Fruit fly (Drosophila melanogaster) whole organism, embryonic: ENCODE results near the gene Kmn2.

Experiments
- B-H2 ChIP-seq: fragments of 200-800 bp; sonication (Bioruptor generic); optimal IDR thresholded peaks from 2 replicates; lab custom pipeline; 2018; ENCODE audit warnings: missing biosample characterization, mild to moderate bottlenecking, missing genetic modification characterization
- CG10147 ChIP-seq: fragments of 200-800 bp; sonication (Bioruptor generic); optimal IDR thresholded peaks from 2 replicates; lab custom pipeline; 2019; ENCODE audit warnings: missing biosample characterization, mild to moderate bottlenecking, missing genetic modification characterization, moderate library complexity
- CG10321 ChIP-seq: fragments of 200-800 bp; sonication (Bioruptor generic); IDR thresholded peaks from 2 replicates; pipeline ENCODE4 v1.3.6; 2022; ENCODE audit warnings: missing biosample characterization, missing genetic modification characterization
- CG10959 ChIP-seq: fragments of 200-800 bp; sonication (Bioruptor generic); IDR thresholded peaks from 2 replicates; pipeline ENCODE4 v1.3.6; 2022; ENCODE audit warnings: missing biosample characterization, missing genetic modification characterization
- CG13424 ChIP-seq: fragments of 200-800 bp; sonication (Bioruptor generic); optimal IDR thresholded peaks from 2 replicates; lab custom pipeline; 2019; ENCODE audit warnings: missing biosample characterization, mild to moderate bottlenecking, missing genetic modification characterization, moderate library complexity
- CG17802 ChIP-seq: fragments of 200-800 bp; sonication (Bioruptor generic); optimal IDR thresholded peaks from 2 replicates; lab custom pipeline; 2018; ENCODE audit warnings: missing biosample characterization, mild to moderate bottlenecking, missing genetic modification characterization, moderate library complexity
- CG2199 ChIP-seq: fragments of 200-800 bp; sonication (Bioruptor generic); IDR thresholded peaks from 3 replicates; pipeline ENCODE4 v1.3.6; 2022; ENCODE audit warnings: missing biosample characterization, missing genetic modification characterization
- CG2678 ChIP-seq: fragments of 200-800 bp; sonication (Bioruptor generic); optimal IDR thresholded peaks from 3 replicates; lab custom pipeline; 2019; ENCODE audit warnings: missing biosample characterization, mild to moderate bottlenecking, missing genetic modification characterization, moderate library complexity
- CG31388 ChIP-seq: fragments of 200-800 bp; sonication (Bioruptor generic); optimal IDR thresholded peaks from 2 replicates; lab custom pipeline; 2016; ENCODE audit warnings: missing biosample characterization, missing genetic modification characterization
- CG42726 ChIP-seq: fragments of 200-800 bp; sonication (Bioruptor generic); IDR thresholded peaks from 2 replicates; pipeline ENCODE4 v1.3.6; 2022; ENCODE audit warnings: missing biosample characterization, missing genetic modification characterization; ENCODE audit not compliant: partially characterized antibody
- CG4404 ChIP-seq: fragments of 200-800 bp; sonication (Bioruptor generic); IDR thresholded peaks from 2 replicates; pipeline ENCODE4 v1.3.6; 2022; ENCODE audit warnings: missing biosample characterization, missing genetic modification characterization
- CG6683 ChIP-seq: fragments of 200-800 bp; sonication (Bioruptor generic); optimal IDR thresholded peaks from 2 replicates; lab custom pipeline; 2017; ENCODE audit warnings: missing biosample characterization, mild to moderate bottlenecking, missing genetic modification characterization, missing genetic modification reagents
- CG6854 ChIP-seq: fragments of 200-800 bp; sonication (Bioruptor generic); optimal IDR thresholded peaks from 3 replicates; lab custom pipeline; 2017; ENCODE audit warnings: missing biosample characterization, mild to moderate bottlenecking, missing genetic modification characterization
- CG8290 ChIP-seq, 3 experiments: fragments of 200-800 bp; sonication (Bioruptor generic); optimal IDR thresholded peaks; 2 replicates each; lab custom pipeline; 2016 to 2019; ENCODE audit warnings: missing biosample characterization in 3 of 3, missing genetic modification characterization in 3 of 3, mild to moderate bottlenecking in 2 of 3, moderate library complexity in 1 of 3
- CG8388 ChIP-seq: fragments of 200-800 bp; sonication (Bioruptor generic); optimal IDR thresholded peaks from 2 replicates; lab custom pipeline; 2019; ENCODE audit warnings: missing biosample characterization, mild to moderate bottlenecking, missing genetic modification characterization, moderate library complexity
- CG9437 ChIP-seq: fragments of 200-800 bp; sonication (Bioruptor generic); optimal IDR thresholded peaks from 2 replicates; lab custom pipeline; 2018; ENCODE audit warnings: missing biosample characterization, mild to moderate bottlenecking, missing genetic modification characterization
- E2f1 ChIP-seq: fragments of 200-800 bp; sonication (Bioruptor generic); IDR thresholded peaks from 2 replicates; pipeline ENCODE4 v1.3.6; 2022; ENCODE audit warnings: missing biosample characterization, missing genetic modification characterization
- Hr51 ChIP-seq, 2 experiments: fragments of 200-800 bp; sonication (Bioruptor generic); optimal IDR thresholded peaks; 2 replicates in 1 of 2; 3 replicates in 1 of 2; lab custom pipeline; 2016 to 2018; ENCODE audit warnings: missing biosample characterization in 2 of 2, missing genetic modification characterization in 2 of 2, mild to moderate bottlenecking in 1 of 2, moderate library complexity in 1 of 2
- Jarid2 ChIP-seq: fragments of 200-800 bp; sonication (Bioruptor generic); optimal IDR thresholded peaks from 3 replicates; lab custom pipeline; 2017; ENCODE audit warnings: mild to moderate bottlenecking, missing biosample characterization, missing genetic modification reagents, missing genetic modification characterization
- Med ChIP-seq: fragments of 200-800 bp; sonication (Bioruptor generic); peaks from one replicate; lab custom pipeline; 2016; ENCODE audit warnings: missing biosample characterization, missing genetic modification characterization, mild to moderate bottlenecking, inconsistent platforms, moderate library complexity
- Mrtf ChIP-seq: fragments of 200-800 bp; sonication (Bioruptor generic); IDR thresholded peaks from 3 replicates; pipeline ENCODE4 v1.3.6; 2022; ENCODE audit warnings: missing biosample characterization, missing genetic modification characterization
- Myb ChIP-seq: fragments of 200-800 bp; sonication (Bioruptor generic); optimal IDR thresholded peaks from 2 replicates; lab custom pipeline; 2016; ENCODE audit warnings: missing biosample characterization, missing genetic modification characterization
- NC2α ChIP-seq: fragments of 200-800 bp; sonication (Bioruptor generic); optimal IDR thresholded peaks from 2 replicates; lab custom pipeline; 2016; ENCODE audit warnings: missing biosample characterization, missing genetic modification characterization
- NC2β ChIP-seq: fragments of 200-800 bp; sonication (Bioruptor generic); optimal IDR thresholded peaks from 2 replicates; lab custom pipeline; 2016; ENCODE audit warnings: missing biosample characterization, missing genetic modification characterization
- Pdp1 ChIP-seq, 2 experiments: fragments of 200-800 bp; sonication (Bioruptor generic); optimal IDR thresholded peaks; 3 replicates each; lab custom pipeline; 2016; ENCODE audit warnings: missing biosample characterization in 2 of 2, missing genetic modification characterization in 2 of 2, mild to moderate bottlenecking in 1 of 2, moderate library complexity in 1 of 2
- Sox100B ChIP-seq: fragments of 200-800 bp; sonication (Bioruptor generic); optimal IDR thresholded peaks from 3 replicates; lab custom pipeline; 2018; ENCODE audit warnings: missing biosample characterization, mild to moderate bottlenecking, missing genetic modification characterization
- Sry-δ ChIP-seq: fragments of 200-800 bp; sonication (Bioruptor generic); optimal IDR thresholded peaks from 2 replicates; lab custom pipeline; 2016; ENCODE audit warnings: missing biosample characterization, missing genetic modification characterization
- Xbp1 ChIP-seq: fragments of 200-800 bp; sonication (Bioruptor generic); optimal IDR thresholded peaks from 3 replicates; lab custom pipeline; 2016; ENCODE audit warnings: missing biosample characterization, mild to moderate bottlenecking, missing genetic modification characterization
- abd-A ChIP-seq: fragments of 200-800 bp; sonication (Bioruptor generic); optimal IDR thresholded peaks from 3 replicates; lab custom pipeline; 2019; ENCODE audit warnings: missing biosample characterization, mild to moderate bottlenecking, missing genetic modification characterization, moderate library complexity
- amos ChIP-seq: fragments of 200-800 bp; sonication (Bioruptor generic); IDR thresholded peaks from 2 replicates; pipeline ENCODE4 v1.3.6; 2022; ENCODE audit warnings: missing biosample characterization, missing genetic modification characterization; ENCODE audit not compliant: partially characterized antibody
- ap ChIP-seq: fragments of 200-800 bp; sonication (Bioruptor generic); IDR thresholded peaks from 2 replicates; pipeline ENCODE4 v1.3.6; 2022; ENCODE audit warnings: missing biosample characterization, missing genetic modification characterization
- ash1 ChIP-seq: fragments of 200-800 bp; sonication (Bioruptor generic); optimal IDR thresholded peaks from 2 replicates; lab custom pipeline; 2018; ENCODE audit warnings: missing biosample characterization, mild to moderate bottlenecking, missing genetic modification characterization
- chn ChIP-seq: fragments of 200-800 bp; sonication (Bioruptor generic); optimal IDR thresholded peaks from 2 replicates; lab custom pipeline; 2016; ENCODE audit warnings: missing biosample characterization, missing genetic modification characterization
- crp ChIP-seq, 2 experiments: fragments of 200-800 bp; sonication (Bioruptor generic); optimal IDR thresholded peaks; 2 replicates in 1 of 2; 3 replicates in 1 of 2; lab custom pipeline; 2017; ENCODE audit warnings: missing biosample characterization in 2 of 2, missing genetic modification characterization in 2 of 2, mild to moderate bottlenecking in 1 of 2, moderate library complexity in 1 of 2
- ewg ChIP-seq: fragments of 200-800 bp; sonication (Bioruptor generic); optimal IDR thresholded peaks from 3 replicates; lab custom pipeline; 2017; ENCODE audit warnings: mild to moderate bottlenecking, missing biosample characterization, missing genetic modification reagents, missing genetic modification characterization
- fd96Cb ChIP-seq: fragments of 200-800 bp; sonication (Bioruptor generic); optimal IDR thresholded peaks from 2 replicates; lab custom pipeline; 2018; ENCODE audit warnings: missing biosample characterization, mild to moderate bottlenecking, missing genetic modification characterization, moderate library complexity
- ftz-f1 ChIP-seq: fragments of 200-800 bp; sonication (Bioruptor generic); optimal IDR thresholded peaks from 2 replicates; lab custom pipeline; 2016; ENCODE audit warnings: missing biosample characterization, missing genetic modification characterization
- gsb ChIP-seq: fragments of 200-800 bp; sonication (Bioruptor generic); IDR thresholded peaks from 2 replicates; pipeline ENCODE4 v1.3.6; 2022; ENCODE audit warnings: missing biosample characterization, missing genetic modification characterization
- jigr1 ChIP-seq: fragments of 200-800 bp; sonication (Bioruptor generic); IDR thresholded peaks from 3 replicates; pipeline ENCODE4 v1.3.6; 2022; ENCODE audit warnings: missing biosample characterization, missing genetic modification characterization
- ken ChIP-seq: fragments of 200-800 bp; sonication (Bioruptor generic); IDR thresholded peaks from 3 replicates; pipeline ENCODE4 v1.3.6; 2022; ENCODE audit warnings: missing biosample characterization, missing genetic modification characterization
- luna ChIP-seq: fragments of 200-800 bp; sonication (Bioruptor generic); optimal IDR thresholded peaks from 2 replicates; lab custom pipeline; 2016; ENCODE audit warnings: missing biosample characterization, missing genetic modification characterization
- nau ChIP-seq: fragments of 200-800 bp; sonication (Bioruptor generic); optimal IDR thresholded peaks from 3 replicates; lab custom pipeline; 2017; ENCODE audit warnings: missing biosample characterization, mild to moderate bottlenecking, missing genetic modification characterization, missing genetic modification reagents
- nmo ChIP-seq: fragments of 200-800 bp; sonication (Bioruptor generic); optimal IDR thresholded peaks from 2 replicates; lab custom pipeline; 2018; ENCODE audit warnings: missing biosample characterization, mild to moderate bottlenecking, missing genetic modification characterization, moderate library complexity
- oc ChIP-seq: fragments of 200-800 bp; sonication (Bioruptor generic); optimal IDR thresholded peaks from 2 replicates; lab custom pipeline; 2018; ENCODE audit warnings: missing biosample characterization, mild to moderate bottlenecking, missing genetic modification characterization, moderate library complexity
- sens ChIP-seq: fragments of 200-800 bp; sonication (Bioruptor generic); peaks from one replicate; lab custom pipeline; 2016; ENCODE audit warnings: missing biosample characterization, missing genetic modification characterization
- sima ChIP-seq: fragments of 200-800 bp; sonication (Bioruptor generic); optimal IDR thresholded peaks from 2 replicates; lab custom pipeline; 2016; ENCODE audit warnings: missing biosample characterization, missing genetic modification characterization
- slbo ChIP-seq: fragments of 200-800 bp; sonication (Bioruptor generic); IDR thresholded peaks from 2 replicates; pipeline ENCODE4 v1.3.6; 2022; ENCODE audit warnings: missing biosample characterization, missing genetic modification characterization
- sob ChIP-seq: fragments of 200-800 bp; sonication (Bioruptor generic); IDR thresholded peaks from 2 replicates; pipeline ENCODE4 v1.3.6; 2022; ENCODE audit warnings: missing biosample characterization, missing genetic modification characterization
- zfh2 ChIP-seq: fragments of 200-800 bp; sonication (Bioruptor generic); optimal IDR thresholded peaks from 2 replicates; lab custom pipeline; 2016; ENCODE audit warnings: missing biosample characterization, missing genetic modification characterization

The Kmn2 gene

DNA sequence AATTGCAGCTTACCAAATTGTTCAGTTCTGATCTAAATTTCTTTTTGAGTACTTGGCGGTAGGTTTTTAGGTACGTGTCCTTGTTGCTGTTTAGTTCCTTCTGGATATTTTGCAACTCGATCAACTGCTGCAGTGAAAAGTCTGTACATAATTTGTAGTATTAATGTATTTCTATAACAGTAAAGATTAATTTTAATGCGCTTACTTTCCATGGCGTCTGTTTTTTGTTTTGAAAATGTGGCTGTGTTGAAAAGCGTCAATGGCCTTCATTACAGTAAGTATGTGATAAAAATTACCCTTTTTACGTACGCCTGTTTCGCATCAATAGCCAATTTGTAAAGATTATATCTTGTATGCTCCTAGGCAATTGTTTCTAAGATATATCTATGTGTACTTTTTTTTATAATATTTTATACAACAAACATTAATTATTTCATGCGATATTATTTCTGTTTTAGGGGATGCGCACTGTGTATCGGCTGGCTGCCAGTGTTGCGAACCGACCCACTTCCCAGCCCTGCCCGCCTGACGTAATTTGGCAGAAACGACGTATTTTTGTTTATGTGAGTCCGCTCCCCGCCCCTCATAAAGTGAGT lies at the start of gene Kmn2, which contains the start of gene CG2698 (continued):
- TF ChIP-seq Sry-δ (GFP tag; lab: Kevin White, UChicago) (peak; percentile 47), Mrtf (GFP tag; lab: Robert Waterston, UW) (peak; percentile 97), luna (no peak), CG8290 (GFP tag; optimal IDR thresholded peaks at IDR 0.05; lab: Kevin White, UChicago) (peak; percentile 95), CG8290 (tag; optimal IDR thresholded peaks at IDR 0.05; lab: Kevin White, UChicago) (peak; percentile 42 to 75), chn (GFP tag; lab: Kevin White, UChicago) (peak; percentile 86), CG10959 (peak; percentile 96), Med (GFP tag; lab: Kevin White, UChicago) (peak; percentile 97), gsb (GFP tag; lab: Robert Waterston, UW) (peak; percentile 93), abd-A (tag; lab: Kevin White, UChicago) (no peak), ken (GFP tag; lab: Robert Waterston, UW) (peak; percentile 97), fd96Cb (tag; lab: Kevin White, UChicago) (peak; percentile 96), CG6683 (GFP tag; lab: Kevin White, UChicago) (peak; percentile 87), sens (GFP tag; lab: Kevin White, UChicago) (peak; percentile 95), sob (GFP tag; lab: Robert Waterston, UW) (peak; percentile 99), Pdp1 (GFP tag; optimal IDR thresholded peaks at IDR 0.05; lab: Kevin White, UChicago) (peak; percentile 93 to 98), oc (tag; lab: Kevin White, UChicago) (peak; percentile 94), ap (peak; percentile 96), NC2α (GFP tag; lab: Kevin White, UChicago) (peak; percentile 44), ash1 (GFP tag; lab: Kevin White, UChicago) (peak; percentile 20), sima (GFP tag; lab: Kevin White, UChicago) (peak; percentile 5), Sox100B (GFP tag; lab: Kevin White, UChicago) (peak; percentile 93), zfh2 (GFP tag; lab: Kevin White, UChicago) (peak; percentile 88), CG9437 (GFP tag; lab: Kevin White, UChicago) (peak; percentile 96), CG2678 (peak; percentile 96), CG4404 (GFP tag; lab: Robert Waterston, UW) (peak; percentile 97), CG42726 (GFP tag; lab: Robert Waterston, UW) (0 out of 2 replicates have a peak, but pooled peaks have one; percentile 27), crp (GFP tag; optimal IDR thresholded peaks at IDR 0.05; lab: Kevin White, UChicago) (peak; percentile 18 to 74), CG8388 (peak; percentile 94), CG6854 (peak; percentile 76), E2f1 (GFP tag; lab: Robert Waterston, UW) (peak; percentile 98), B-H2 (GFP tag; lab: Kevin White, UChicago) (peak; percentile 95), jigr1 (GFP tag; lab: Robert Waterston, UW) (peak; percentile 96), Hr51 (GFP tag; optimal IDR thresholded peaks at IDR 0.05; lab: Kevin White, UChicago) (peak; percentile 80 to 94), Xbp1 (GFP tag; lab: Kevin White, UChicago) (peak; percentile 97), slbo (GFP tag; lab: Robert Waterston, UW) (peak; percentile 99), CG31388 (GFP tag; lab: Kevin White, UChicago) (peak; percentile 90), ftz-f1 (GFP tag; lab: Kevin White, UChicago) (peak; percentile 84), ewg (GFP tag; lab: Kevin White, UChicago) (peak; percentile 92), nau (GFP tag; lab: Kevin White, UChicago) (peak; percentile 90), Jarid2 (no peak), NC2β (GFP tag; lab: Kevin White, UChicago) (peak; percentile 82), CG10321 (GFP tag; lab: Robert Waterston, UW) (peak; percentile 83), nmo (GFP tag; lab: Kevin White, UChicago) (peak; percentile 97), amos (GFP tag; lab: Robert Waterston, UW) (peak; percentile 36; the same call in 1 of the 2 replicates), CG13424 (tag; lab: Kevin White, UChicago) (peak; percentile 95), CG17802 (tag; lab: Kevin White, UChicago) (peak; percentile 73), Myb (GFP tag; lab: Kevin White, UChicago) (peak; percentile 59), CG2199 (GFP tag; lab: Robert Waterston, UW) (peak; percentile 94), CG10147 (GFP tag; lab: Kevin White, UChicago) (peak; percentile 95)
